Fruit fly (Drosophila melanogaster) whole organism, embryonic: Measurements from ENCODE around the gene CG31219.

ENCODE experiments used
- BtbVII ChIP-seq: fragments of 200-800 bp; sonication (Bioruptor generic); optimal IDR thresholded peaks from 3 replicates; lab custom pipeline; 2017; ENCODE audit warnings: missing biosample characterization, mild to moderate bottlenecking, missing genetic modification characterization
- CG10147 ChIP-seq: fragments of 200-800 bp; sonication (Bioruptor generic); optimal IDR thresholded peaks from 2 replicates; lab custom pipeline; 2019; ENCODE audit warnings: missing biosample characterization, mild to moderate bottlenecking, missing genetic modification characterization, moderate library complexity
- CG10274 ChIP-seq: fragments of 200-800 bp; sonication (Bioruptor generic); optimal IDR thresholded peaks from 3 replicates; lab custom pipeline; 2017; ENCODE audit warnings: missing biosample characterization, mild to moderate bottlenecking, missing genetic modification characterization
- CG10366 ChIP-seq: fragments of 200-800 bp; sonication (Bioruptor generic); IDR thresholded peaks from 2 replicates; pipeline ENCODE4 v1.3.6; 2022; ENCODE audit warnings: missing biosample characterization, missing genetic modification characterization
- CG10565 ChIP-seq: fragments of 200-800 bp; sonication (Bioruptor generic); optimal IDR thresholded peaks from 3 replicates; lab custom pipeline; 2016; ENCODE audit warnings: missing biosample characterization, mild to moderate bottlenecking, missing genetic modification characterization
- CG1233 ChIP-seq: fragments of 200-800 bp; sonication (Bioruptor generic); optimal IDR thresholded peaks from 4 replicates; lab custom pipeline; 2018; ENCODE audit warnings: missing biosample characterization, mild to moderate bottlenecking, missing genetic modification characterization
- CG12942 ChIP-seq: fragments of 200-800 bp; sonication (Bioruptor generic); optimal IDR thresholded peaks from 3 replicates; lab custom pipeline; 2016; ENCODE audit warnings: missing biosample characterization, missing genetic modification characterization
- CG15011 ChIP-seq: fragments of 200-800 bp; sonication (Bioruptor generic); optimal IDR thresholded peaks from 3 replicates; lab custom pipeline; 2018; ENCODE audit warnings: missing biosample characterization, mild to moderate bottlenecking, missing genetic modification characterization
- CG15514 ChIP-seq: fragments of 200-800 bp; sonication (Bioruptor generic); optimal IDR thresholded peaks from 3 replicates; lab custom pipeline; 2017; ENCODE audit warnings: missing biosample characterization, missing genetic modification characterization, mild to moderate bottlenecking, moderate library complexity, missing genetic modification reagents
- CG15696 ChIP-seq: fragments of 200-800 bp; sonication (Bioruptor generic); optimal IDR thresholded peaks from 2 replicates; lab custom pipeline; 2019; ENCODE audit warnings: missing biosample characterization, mild to moderate bottlenecking, missing genetic modification characterization, moderate library complexity
- CG1832 ChIP-seq: fragments of 200-800 bp; sonication (Bioruptor generic); optimal IDR thresholded peaks from 2 replicates; lab custom pipeline; 2017; ENCODE audit warnings: missing biosample characterization, mild to moderate bottlenecking, missing genetic modification characterization, inconsistent platforms
- CG2199 ChIP-seq: fragments of 200-800 bp; sonication (Bioruptor generic); IDR thresholded peaks from 3 replicates; pipeline ENCODE4 v1.3.6; 2022; ENCODE audit warnings: missing biosample characterization, missing genetic modification characterization
- CG30403 ChIP-seq: fragments of 200-800 bp; sonication (Bioruptor generic); optimal IDR thresholded peaks from 3 replicates; lab custom pipeline; 2016; ENCODE audit warnings: missing biosample characterization, missing genetic modification characterization
- CG30431 ChIP-seq: fragments of 200-800 bp; sonication (Bioruptor generic); optimal IDR thresholded peaks from 2 replicates; lab custom pipeline; 2017; ENCODE audit warnings: missing biosample characterization, missing genetic modification characterization
- CG3281 ChIP-seq: fragments of 200-800 bp; sonication (Bioruptor generic); optimal IDR thresholded peaks from 3 replicates; lab custom pipeline; 2017; ENCODE audit warnings: missing biosample characterization, mild to moderate bottlenecking, missing genetic modification characterization
- CG4328 ChIP-seq: fragments of 200-800 bp; sonication (Bioruptor generic); optimal IDR thresholded peaks from 3 replicates; lab custom pipeline; 2017; ENCODE audit warnings: missing biosample characterization, missing genetic modification reagents, missing genetic modification characterization
- CG4360 ChIP-seq: fragments of 200-800 bp; sonication (Bioruptor generic); IDR thresholded peaks from 2 replicates; pipeline ENCODE4 v1.3.6; 2022; ENCODE audit warnings: missing biosample characterization, missing genetic modification characterization
- CG6654 ChIP-seq: fragments of 200-800 bp; sonication (Bioruptor generic); optimal IDR thresholded peaks from 2 replicates; lab custom pipeline; 2017; ENCODE audit warnings: missing biosample characterization, mild to moderate bottlenecking, missing genetic modification characterization
- CG7839 ChIP-seq: fragments of 200-800 bp; sonication (Bioruptor generic); optimal IDR thresholded peaks from 3 replicates; lab custom pipeline; 2018; ENCODE audit warnings: missing biosample characterization, mild to moderate bottlenecking, missing genetic modification characterization, moderate library complexity
- CG9437 ChIP-seq: fragments of 200-800 bp; sonication (Bioruptor generic); optimal IDR thresholded peaks from 2 replicates; lab custom pipeline; 2018; ENCODE audit warnings: missing biosample characterization, mild to moderate bottlenecking, missing genetic modification characterization
- CG9817 ChIP-seq: fragments of 200-800 bp; sonication (Bioruptor generic); optimal IDR thresholded peaks from 2 replicates; lab custom pipeline; 2018; ENCODE audit warnings: missing biosample characterization, mild to moderate bottlenecking, missing genetic modification characterization, moderate library complexity
- CoRest ChIP-seq: fragments of 200-800 bp; sonication (Bioruptor generic); optimal IDR thresholded peaks from 3 replicates; lab custom pipeline; 2018; ENCODE audit warnings: missing biosample characterization, mild to moderate bottlenecking, missing genetic modification characterization, moderate library complexity
- D ChIP-seq, 2 experiments: fragments of 200-800 bp in 1 of 2; fragments of >200 bp in 1 of 2; sonication (Bioruptor generic) in 1 of 2; optimal IDR thresholded peaks; 2 replicates in 1 of 2; 3 replicates in 1 of 2; lab custom pipeline; 2017; ENCODE audit warnings: mild to moderate bottlenecking in 1 of 2, missing biosample characterization in 1 of 2, missing genetic modification characterization in 1 of 2, missing genetic modification reagents in 1 of 2
- Deaf1 ChIP-seq: fragments of 200-800 bp; optimal IDR thresholded peaks from 3 replicates; lab custom pipeline; 2019; ENCODE audit warnings: missing biosample characterization, mild to moderate bottlenecking, missing genetic modification characterization, moderate library complexity
- HHEX ChIP-seq: fragments of 200-800 bp; sonication (Bioruptor generic); optimal IDR thresholded peaks from 3 replicates; lab custom pipeline; 2017; ENCODE audit warnings: missing biosample characterization, mild to moderate bottlenecking, missing genetic modification characterization, missing genetic modification reagents
- HmgZ ChIP-seq: fragments of 200-800 bp; sonication (Bioruptor generic); optimal IDR thresholded peaks from 2 replicates; lab custom pipeline; 2018; ENCODE audit warnings: missing biosample characterization, mild to moderate bottlenecking, missing genetic modification characterization
- Hmr ChIP-seq: fragments of 200-800 bp; sonication (Bioruptor generic); optimal IDR thresholded peaks from 3 replicates; lab custom pipeline; 2017; ENCODE audit warnings: mild to moderate bottlenecking, missing biosample characterization, missing genetic modification reagents, missing genetic modification characterization
- Mad ChIP-seq: fragments of 200-800 bp; sonication (Bioruptor generic); optimal IDR thresholded peaks from 2 replicates; lab custom pipeline; 2016; ENCODE audit warnings: missing biosample characterization, missing genetic modification characterization
- Meics ChIP-seq: fragments of 200-800 bp; sonication (Bioruptor generic); optimal IDR thresholded peaks from 2 replicates; lab custom pipeline; 2017; ENCODE audit warnings: missing biosample characterization, mild to moderate bottlenecking, missing genetic modification characterization
- Nf-YB ChIP-seq: fragments of 200-800 bp; sonication (Bioruptor generic); optimal IDR thresholded peaks from 3 replicates; lab custom pipeline; 2019; ENCODE audit warnings: missing biosample characterization, mild to moderate bottlenecking, missing genetic modification characterization, moderate library complexity
- Stat92E ChIP-seq, 3 experiments: fragments of >200 bp in 2 of 3; fragments of 200-800 bp in 1 of 3; sonication (Bioruptor generic) in 1 of 3; optimal IDR thresholded peaks; 2 replicates each; lab custom pipeline; 2017 to 2019; ENCODE audit warnings: missing biosample characterization in 3 of 3, missing genetic modification characterization in 3 of 3, mild to moderate bottlenecking in 1 of 3, moderate library complexity in 1 of 3
- Trl ChIP-seq, 3 experiments: fragments of >200 bp in 2 of 3; fragments of 200-800 bp in 1 of 3; sonication (Bioruptor generic) in 1 of 3; optimal IDR thresholded peaks; 2 replicates in 1 of 3; 3 replicates in 2 of 3; lab custom pipeline; 2016 to 2017; ENCODE audit warnings: missing biosample characterization in 1 of 3, missing genetic modification characterization in 1 of 3
- br ChIP-seq: fragments of >200 bp; optimal IDR thresholded peaks from 2 replicates; lab custom pipeline; 2017
- cato ChIP-seq: fragments of 200-800 bp; sonication (Bioruptor generic); optimal IDR thresholded peaks from 2 replicates; lab custom pipeline; 2016; ENCODE audit warnings: missing biosample characterization, missing genetic modification characterization, borderline replicate concordance
- chn ChIP-seq: fragments of 200-800 bp; sonication (Bioruptor generic); optimal IDR thresholded peaks from 2 replicates; lab custom pipeline; 2016; ENCODE audit warnings: missing biosample characterization, missing genetic modification characterization
- crc ChIP-seq: fragments of 200-800 bp; sonication (Bioruptor generic); optimal IDR thresholded peaks from 2 replicates; lab custom pipeline; 2016; ENCODE audit warnings: missing biosample characterization, missing genetic modification characterization
- cwo ChIP-seq: fragments of 200-800 bp; sonication (Bioruptor generic); optimal IDR thresholded peaks from 3 replicates; lab custom pipeline; 2017; ENCODE audit warnings: missing biosample characterization, missing genetic modification characterization, mild to moderate bottlenecking, moderate library complexity, missing genetic modification reagents
- gem ChIP-seq: fragments of 200-800 bp; sonication (Bioruptor generic); optimal IDR thresholded peaks from 2 replicates; lab custom pipeline; 2019; ENCODE audit warnings: missing biosample characterization, mild to moderate bottlenecking, missing genetic modification characterization, moderate library complexity
- grau ChIP-seq: fragments of 200-800 bp; optimal IDR thresholded peaks from 3 replicates; lab custom pipeline; 2019; ENCODE audit warnings: missing biosample characterization, mild to moderate bottlenecking, missing genetic modification characterization, moderate library complexity
- gsb ChIP-seq: fragments of 200-800 bp; sonication (Bioruptor generic); IDR thresholded peaks from 2 replicates; pipeline ENCODE4 v1.3.6; 2022; ENCODE audit warnings: missing biosample characterization, missing genetic modification characterization
- lab ChIP-seq: fragments of 200-800 bp; sonication (Bioruptor generic); optimal IDR thresholded peaks from 3 replicates; lab custom pipeline; 2017; ENCODE audit warnings: missing biosample characterization, missing genetic modification characterization, mild to moderate bottlenecking, moderate library complexity, missing genetic modification reagents
- pan ChIP-seq, 4 experiments: fragments of >200 bp in 3 of 4; fragments of 200-800 bp in 1 of 4; sonication (Bioruptor generic) in 1 of 4; optimal IDR thresholded peaks in 3 of 4; IDR thresholded peaks in 1 of 4; 2 replicates each; pipeline versions ENCODE4 v1.3.6 to Lab custom; 2017 to 2022; ENCODE audit warnings: missing biosample characterization in 2 of 4, missing genetic modification characterization in 2 of 4, mixed read lengths in 1 of 4
- slou ChIP-seq: fragments of 200-800 bp; sonication (Bioruptor generic); optimal IDR thresholded peaks from 3 replicates; lab custom pipeline; 2016; ENCODE audit warnings: missing biosample characterization, missing genetic modification characterization
- stc ChIP-seq: fragments of 200-800 bp; sonication (Bioruptor generic); IDR thresholded peaks from 2 replicates; pipeline ENCODE4 v1.3.6; 2022; ENCODE audit warnings: missing biosample characterization, missing genetic modification characterization
- tna ChIP-seq: fragments of 200-800 bp; sonication (Bioruptor generic); IDR thresholded peaks from 2 replicates; pipeline ENCODE4 v1.3.6; 2022; ENCODE audit warnings: missing biosample characterization, missing genetic modification characterization; ENCODE audit not compliant: partially characterized antibody
- zf30C ChIP-seq: fragments of 200-800 bp; sonication (Bioruptor generic); optimal IDR thresholded peaks from 3 replicates; lab custom pipeline; 2018; ENCODE audit warnings: missing biosample characterization, mild to moderate bottlenecking, missing genetic modification characterization

Gene CG31219

DNA sequence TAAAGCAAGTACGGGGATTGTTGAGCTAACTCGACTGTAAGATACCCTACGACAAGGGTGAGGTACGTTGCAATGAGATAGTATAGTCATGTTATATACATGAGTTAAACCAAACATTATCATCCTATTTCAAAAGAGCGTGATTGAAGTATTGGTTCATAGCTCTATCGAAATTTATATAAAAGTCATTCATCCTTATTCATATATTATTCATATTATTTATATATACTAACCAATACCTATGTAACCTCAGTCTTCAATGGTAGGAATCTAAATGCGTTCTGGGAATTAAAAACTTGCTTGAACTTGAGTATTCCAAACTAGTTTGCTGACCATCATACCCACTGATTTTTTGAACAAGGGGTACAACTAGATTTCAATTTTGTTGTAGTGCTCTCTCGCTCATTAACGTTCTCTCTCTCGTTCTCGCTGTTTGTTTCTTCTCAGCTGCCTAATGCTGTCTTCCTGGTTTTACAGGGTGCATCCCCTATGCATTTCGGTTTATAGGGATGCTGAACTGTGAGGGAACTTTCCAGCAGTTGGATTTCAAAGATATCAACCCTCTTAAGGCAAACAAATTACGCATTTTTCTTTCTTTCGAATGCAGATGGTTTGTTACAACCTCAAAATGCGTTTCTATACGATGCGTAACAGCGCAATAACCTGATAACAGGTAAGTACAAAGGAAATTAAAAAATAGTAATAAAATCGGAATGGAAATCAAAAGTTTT, 22.9 kb upstream of the CG31219 start (continued):
- TF ChIP-seq CG30403 (GFP tag; lab: Kevin White, UChicago) (peak; percentile 30), Nf-YB (GFP tag; lab: Kevin White, UChicago) (no peak), br (lab: Kevin White, UChicago) (no peak), CG7839 (peak; percentile 76), cato (GFP tag; lab: Kevin White, UChicago) (no peak), CG1233 (peak; percentile 35), CG10366 (GFP tag; lab: Robert Waterston, UW) (no peak), gem (tag; lab: Kevin White, UChicago) (peak; percentile 50), CG15514 (peak; percentile 40), Deaf1 (tag; lab: Kevin White, UChicago) (peak; percentile 45), HmgZ (tag; lab: Kevin White, UChicago) (no peak), CG2199 (GFP tag; lab: Robert Waterston, UW) (peak; percentile 75; the same call in 1 of the 3 replicates), BtbVII (GFP tag; lab: Kevin White, UChicago) (peak; percentile 40), CG15696 (tag; lab: Kevin White, UChicago) (peak; percentile 31), cwo (peak; percentile 67), CG9817 (tag; lab: Kevin White, UChicago) (no peak), pan (optimal IDR thresholded peaks at IDR 0.05; lab: Kevin White, UChicago) (peak in 1 of 2 experiments; percentile 60), pan (GFP tag; optimal IDR thresholded peaks at IDR 0.05 in 1 of 2, IDR thresholded peaks at IDR 0.05 in 1 of 2) (peak in 1 of 2 experiments; percentile 29), CG10274 (GFP tag; lab: Kevin White, UChicago) (peak; percentile 61), tna (GFP tag; lab: Robert Waterston, UW) (no peak), chn (GFP tag; lab: Kevin White, UChicago) (no peak), D (optimal IDR thresholded peaks at IDR 0.05; lab: Kevin White, UChicago) (no peak), D (GFP tag; optimal IDR thresholded peaks at IDR 0.05; lab: Kevin White, UChicago) (peak; percentile 45), Stat92E (GFP tag; optimal IDR thresholded peaks at IDR 0.05; lab: Kevin White, UChicago) (peak in 1 of 3 experiments; percentile 43), Mad (GFP tag; lab: Kevin White, UChicago) (no peak), gsb (GFP tag; lab: Robert Waterston, UW) (0 out of 2 replicates have a peak, but pooled peaks have one; percentile 8), Meics (peak; percentile 69), CG15011 (GFP tag; lab: Kevin White, UChicago) (peak; percentile 43), CG4360 (no peak), zf30C (no peak), CG3281 (peak; percentile 65), CG12942 (GFP tag; lab: Kevin White, UChicago) (no peak), Trl (optimal IDR thresholded peaks at IDR 0.05; lab: Kevin White, UChicago) (peak; percentile 11 to 39), Trl (GFP tag; optimal IDR thresholded peaks at IDR 0.05; lab: Kevin White, UChicago) (no peak), CG30431 (GFP tag; lab: Kevin White, UChicago) (peak; percentile 6), HHEX (GFP tag; lab: Kevin White, UChicago) (peak; percentile 77), lab (peak; percentile 70), CG4328 (GFP tag; lab: Kevin White, UChicago) (no peak), CG10565 (GFP tag; lab: Kevin White, UChicago) (no peak), CG10147 (GFP tag; lab: Kevin White, UChicago) (peak; percentile 58), grau (tag; lab: Kevin White, UChicago) (peak; percentile 32), slou (GFP tag; lab: Kevin White, UChicago) (no peak), CoRest (peak; percentile 43), Hmr (GFP tag; lab: Kevin White, UChicago) (peak; percentile 18), CG1832 (GFP tag; lab: Kevin White, UChicago) (peak; percentile 29), CG6654 (GFP tag; lab: Kevin White, UChicago) (no peak), stc (GFP tag; lab: Robert Waterston, UW) (0 out of 2 replicates have a peak, but pooled peaks have one; percentile 15), CG9437 (GFP tag; lab: Kevin White, UChicago) (peak; percentile 35), crc (GFP tag; lab: Kevin White, UChicago) (no peak)
